Worm (Caenorhabditis elegans) whole organism, early embryonic: ENCODE data around the gene ntl-2.

Source experiments
- B0310.2 ChIP-seq: sonication (generic microtip); optimal IDR thresholded peaks from 2 replicates; lab custom pipeline; 2016; ENCODE audit warnings: mild to moderate bottlenecking, missing genetic modification characterization, missing compliant biosample characterization
- F13C5.2 ChIP-seq: sonication (generic microtip); optimal IDR thresholded peaks from 2 replicates; lab custom pipeline; 2017; ENCODE audit warnings: mild to moderate bottlenecking, missing genetic modification characterization, inconsistent platforms, missing compliant biosample characterization
- aly-1 ChIP-seq: sonication (generic microtip); optimal IDR thresholded peaks from 2 replicates; lab custom pipeline; 2016; ENCODE audit warnings: missing genetic modification characterization, missing compliant biosample characterization
- ama-1 ChIP-seq: fragments of 150-350 bp; optimal IDR thresholded peaks from 2 replicates; lab custom pipeline; 2014
- ceh-13 ChIP-seq: fragments of 200-800 bp; sonication (Bioruptor generic); optimal IDR thresholded peaks from 2 replicates; lab custom pipeline; 2018; ENCODE audit warnings: mild to moderate bottlenecking, missing genetic modification characterization, missing compliant biosample characterization
- ceh-36 ChIP-seq: sonication (generic microtip); optimal IDR thresholded peaks from 2 replicates; lab custom pipeline; 2016; ENCODE audit warnings: missing genetic modification characterization, inconsistent platforms, missing compliant biosample characterization
- ets-7 ChIP-seq: sonication (generic microtip); optimal IDR thresholded peaks from 2 replicates; lab custom pipeline; 2016; ENCODE audit warnings: missing genotype, missing genetic modification characterization, missing compliant biosample characterization
- flt-1 ChIP-seq: fragments of 200-800 bp; sonication (Bioruptor generic); IDR thresholded peaks from 2 replicates; pipeline ENCODE4 v1.3.6; 2022; ENCODE audit warnings: missing genetic modification characterization, missing compliant biosample characterization
- hmbx-1 ChIP-seq: sonication (generic microtip); optimal IDR thresholded peaks from 2 replicates; lab custom pipeline; 2016; ENCODE audit warnings: mild to moderate bottlenecking, missing genetic modification characterization, missing compliant biosample characterization
- hmg-4 ChIP-seq: fragments of 200-800 bp; sonication (Bioruptor generic); optimal IDR thresholded peaks from 2 replicates; lab custom pipeline; 2018; ENCODE audit warnings: mild to moderate bottlenecking, missing genetic modification characterization, missing compliant biosample characterization
- hnd-1 ChIP-seq: sonication (generic microtip); optimal IDR thresholded peaks from 2 replicates; lab custom pipeline; 2016; ENCODE audit warnings: missing genetic modification characterization, missing compliant biosample characterization
- pes-1 ChIP-seq: fragments of 200-800 bp; sonication (Bioruptor generic); IDR thresholded peaks from 2 replicates; pipeline ENCODE4 v1.3.6; 2022; ENCODE audit warnings: missing genetic modification reagents, missing genetic modification characterization, missing compliant biosample characterization
- scrt-1 ChIP-seq: fragments of 200-800 bp; sonication (Bioruptor generic); IDR thresholded peaks from 2 replicates; pipeline ENCODE4 v1.3.6; 2022; ENCODE audit warnings: missing genetic modification characterization, missing compliant biosample characterization
- sea-1 ChIP-seq: fragments of 200-800 bp; sonication (Bioruptor generic); conservative IDR thresholded peaks from 2 replicates; pipeline ENCODE4 v1.3.6; 2022; ENCODE audit warnings: missing genetic modification characterization, missing compliant biosample characterization
- tbx-11 ChIP-seq: fragments of 200-800 bp; sonication (Bioruptor generic); IDR thresholded peaks from 2 replicates; pipeline ENCODE4 v1.3.6; 2022; ENCODE audit warnings: missing genetic modification characterization, missing compliant biosample characterization
- tbx-37 ChIP-seq: fragments of 200-800 bp; sonication (Bioruptor generic); conservative IDR thresholded peaks from 2 replicates; pipeline ENCODE4 v1.3.6; 2022; ENCODE audit warnings: missing genetic modification reagents, missing genetic modification characterization, missing compliant biosample characterization
- tra-4 ChIP-seq: sonication (generic microtip); optimal IDR thresholded peaks from 2 replicates; lab custom pipeline; 2017; ENCODE audit warnings: missing genetic modification characterization, missing compliant biosample characterization

The ntl-2 gene

ce11 chrII:4394438-4394837 lies 18.2 kb upstream of the ntl-2 start:
- no peak for TF ChIP-seq hmg-4
- TF ChIP-seq aly-1 (tag; lab: Kevin White, UChicago) = no peak
- no peak for TF ChIP-seq flt-1
- no peak for TF ChIP-seq ets-7
- TF ChIP-seq ceh-36 = no peak
- no peak for TF ChIP-seq sea-1
- TF ChIP-seq ceh-13 (GFP tag; lab: Kevin White, UChicago) = no peak
- no peak for TF ChIP-seq F13C5.2 (tag; lab: Kevin White, UChicago)
- no peak for TF ChIP-seq tbx-11
- TF ChIP-seq B0310.2 (tag; lab: Kevin White, UChicago) = no peak
- no peak for TF ChIP-seq ama-1
- no peak for TF ChIP-seq pes-1 (GFP tag; lab: Robert Waterston, UW)
- no peak for TF ChIP-seq tbx-37 (GFP tag; lab: Robert Waterston, UW)
- no peak for TF ChIP-seq tra-4 (tag; lab: Kevin White, UChicago)
- TF ChIP-seq hmbx-1 (tag; lab: Kevin White, UChicago) = no peak
- no peak for TF ChIP-seq hnd-1 (tag; lab: Kevin White, UChicago)
- no peak for TF ChIP-seq scrt-1 (GFP tag; lab: Robert Waterston, UW)

ce11 chrII:4392526-4393057 lies 16.3 kb upstream of the ntl-2 start, which contains the start of gene mlt-7:
TSS of gene mlt-7 (plus strand) at chrII:4393007.
- TF ChIP-seq flt-1 (no peak), B0310.2 (tag; lab: Kevin White, UChicago) (no peak)

- TF ChIP-seq sea-1 = no peak
- TF ChIP-seq pes-1 (GFP tag; lab: Robert Waterston, UW) = no peak
- no peak for TF ChIP-seq ets-7
- no peak for TF ChIP-seq hmbx-1 (tag; lab: Kevin White, UChicago)
- no peak for TF ChIP-seq hnd-1 (tag; lab: Kevin White, UChicago)
- no peak for TF ChIP-seq scrt-1 (GFP tag; lab: Robert Waterston, UW)
- TF ChIP-seq hmg-4 = no peak
- TF ChIP-seq B0310.2 (tag; lab: Kevin White, UChicago) = no peak
- TF ChIP-seq tbx-11 = no peak
- no peak for TF ChIP-seq F13C5.2 (tag; lab: Kevin White, UChicago)
- TF ChIP-seq aly-1 (tag; lab: Kevin White, UChicago) = no peak
- TF ChIP-seq ceh-36 = no peak
- TF ChIP-seq ama-1 = no peak
- no peak for TF ChIP-seq tbx-37 (GFP tag; lab: Robert Waterston, UW)
Measured at ce11 chrII:4391072-4391471, 14.8 kb upstream of the ntl-2 start.

ce11 chrII:4383306-4383705 lies 7.0 kb upstream of the ntl-2 start, which contains the start of gene fkh-6:
TSS of gene fkh-6 (minus strand) at chrII:4383406.
- no peak for TF ChIP-seq scrt-1 (GFP tag; lab: Robert Waterston, UW)
- TF ChIP-seq aly-1 (tag; lab: Kevin White, UChicago) = no peak
- TF ChIP-seq B0310.2 (tag; lab: Kevin White, UChicago) = no peak
- TF ChIP-seq hnd-1 (tag; lab: Kevin White, UChicago) = no peak
- TF ChIP-seq flt-1 = no peak
- no peak for TF ChIP-seq F13C5.2 (tag; lab: Kevin White, UChicago)
- no peak for TF ChIP-seq tra-4 (tag; lab: Kevin White, UChicago)
- no peak for TF ChIP-seq ceh-13 (GFP tag; lab: Kevin White, UChicago)
- TF ChIP-seq sea-1 = no peak
- no peak for TF ChIP-seq pes-1 (GFP tag; lab: Robert Waterston, UW)
- no peak for TF ChIP-seq ets-7
- no peak for TF ChIP-seq ceh-36
- no peak for TF ChIP-seq hmg-4

ce11 chrII:4378195-4378594 lies 1.9 kb upstream of the ntl-2 start, which contains the start of gene B0286.1:
TSS of gene B0286.1 (plus strand) at chrII:4378495.
- no peak for TF ChIP-seq hmbx-1 (tag; lab: Kevin White, UChicago)
- no peak for TF ChIP-seq hmg-4
- no peak for TF ChIP-seq ets-7
- TF ChIP-seq scrt-1 (GFP tag; lab: Robert Waterston, UW) = no peak
- TF ChIP-seq flt-1 = no peak
- TF ChIP-seq aly-1 (tag; lab: Kevin White, UChicago) = no peak
- no peak for TF ChIP-seq ceh-13 (GFP tag; lab: Kevin White, UChicago)
- TF ChIP-seq B0310.2 (tag; lab: Kevin White, UChicago) = no peak
- no peak for TF ChIP-seq ceh-36
- TF ChIP-seq tbx-11 = no peak
- TF ChIP-seq sea-1 = no peak
- no peak for TF ChIP-seq ama-1
- TF ChIP-seq hnd-1 (tag; lab: Kevin White, UChicago) = no peak
- no peak for TF ChIP-seq F13C5.2 (tag; lab: Kevin White, UChicago)
- no peak for TF ChIP-seq pes-1 (GFP tag; lab: Robert Waterston, UW)

- TF ChIP-seq ama-1 (no peak), sea-1 (no peak), F13C5.2 (tag; lab: Kevin White, UChicago) (no peak), ets-7 (no peak), aly-1 (tag; lab: Kevin White, UChicago) (no peak), tra-4 (tag; lab: Kevin White, UChicago) (no peak)
Measured at ce11 chrII:4374885-4375284, 1.4 kb downstream of the ntl-2 start.

- TF ChIP-seq hmg-4 (no peak), aly-1 (tag; lab: Kevin White, UChicago) (no peak), tra-4 (tag; lab: Kevin White, UChicago) (no peak), ceh-13 (GFP tag; lab: Kevin White, UChicago) (no peak), B0310.2 (tag; lab: Kevin White, UChicago) (no peak), ama-1 (no peak), scrt-1 (GFP tag; lab: Robert Waterston, UW) (no peak), ceh-36 (no peak)
Measured at ce11 chrII:4372867-4373397, 3.3 kb downstream of the ntl-2 start.

ce11 chrII:4372406-4372805 lies 3.9 kb downstream of the ntl-2 start, which contains the start of gene paic-1:
TSS of gene paic-1 (minus strand) at chrII:4372525.
- no peak for TF ChIP-seq hmg-4
- 0 out of 2 replicates have a peak, but pooled peaks have one; percentile 0 for TF ChIP-seq pes-1 (GFP tag; lab: Robert Waterston, UW)
